Worm (Caenorhabditis elegans): ENCODE data around the gene snx-13.

ce11 chrIV:17058036-17058435, 29.2 kb downstream of the snx-13 start, which contains the start of gene Y116A8C.44:
- TF ChIP-seq pha-4 (tag; optimal IDR thresholded peaks at IDR 0.05) (no peak), tbx-8 (GFP tag; optimal IDR thresholded peaks at IDR 0.05) (no peak), mab-5 (tag; optimal IDR thresholded peaks at IDR 0.05) (no peak), lin-13 (tag; optimal IDR thresholded peaks at IDR 0.05) (no peak), lsy-2 (tag; optimal IDR thresholded peaks at IDR 0.05) (no peak), ces-1 (GFP tag; optimal IDR thresholded peaks at IDR 0.05) (no peak), unc-62 (GFP tag; optimal IDR thresholded peaks at IDR 0.05) (no peak), ztf-11 (tag; optimal IDR thresholded peaks at IDR 0.05) (no peak), mep-1 (tag; optimal IDR thresholded peaks at IDR 0.05) (no peak), ceh-83 (GFP tag; optimal IDR thresholded peaks at IDR 0.05) (no peak), snpc-4 (tag; optimal IDR thresholded peaks at IDR 0.05) (no peak)

All from whole organism, mixed stage, embryonic.